Fruit fly (Drosophila melanogaster) whole organism, wandering third instar larva: ENCODE results near the gene Traf-like.

Experiments used
- Dfd ChIP-seq: fragments of >200 bp; optimal IDR thresholded peaks from 2 replicates; lab custom pipeline; 2017; ENCODE audit warnings: missing biosample characterization, missing genetic modification characterization
- OdsH ChIP-seq: fragments of 200-800 bp; sonication (Bioruptor generic); optimal IDR thresholded peaks from 2 replicates; lab custom pipeline; 2016; ENCODE audit warnings: missing biosample characterization, mild to moderate bottlenecking, missing genetic modification characterization
- fru ChIP-seq: fragments of 200-800 bp; sonication (Bioruptor generic); optimal IDR thresholded peaks from 3 replicates; lab custom pipeline; 2016; ENCODE audit warnings: missing biosample characterization, mild to moderate bottlenecking, missing genetic modification characterization
- h ChIP-seq: fragments of 200-800 bp; sonication (Bioruptor generic); optimal IDR thresholded peaks from 3 replicates; lab custom pipeline; 2016; ENCODE audit warnings: missing biosample characterization, mild to moderate bottlenecking, missing genetic modification characterization
- jim ChIP-seq: fragments of 175-275, 200-325 bp; sonication (Bioruptor generic); optimal IDR thresholded peaks from 2 replicates; lab custom pipeline; 2016; ENCODE audit warnings: missing biosample characterization, mild to moderate bottlenecking, missing genetic modification characterization
- psq ChIP-seq: fragments of 200-800 bp; sonication (Bioruptor generic); optimal IDR thresholded peaks from 3 replicates; lab custom pipeline; 2017; ENCODE audit warnings: missing biosample characterization, mild to moderate bottlenecking, missing genetic modification characterization, moderate library complexity
- rgr ChIP-seq: fragments of 200-800 bp; sonication (Bioruptor generic); optimal IDR thresholded peaks from 3 replicates; lab custom pipeline; 2016; ENCODE audit warnings: missing biosample characterization, mild to moderate bottlenecking, missing genetic modification characterization
- woc ChIP-seq: sonication (Bioruptor generic); optimal IDR thresholded peaks from 2 replicates; lab custom pipeline; 2016; ENCODE audit warnings: missing biosample characterization, mild to moderate bottlenecking, missing genetic modification characterization

dm6 chrX:16405209-16405608 is 9.6 kb upstream of the Traf-like start, which contains the start of gene CG4301:
- TF ChIP-seq woc (GFP tag; lab: Kevin White, UChicago) (no peak), OdsH (GFP tag; lab: Kevin White, UChicago) (no peak), Dfd (GFP tag; lab: Kevin White, UChicago) (no peak), jim (no peak), psq (GFP tag; lab: Kevin White, UChicago) (no peak), fru (no peak), h (GFP tag; lab: Kevin White, UChicago) (no peak), rgr (no peak)
